Worm (Caenorhabditis elegans) whole organism, young adult: ENCODE results near the gene bcc-1.

ENCODE experiments used
- B0261.1 ChIP-seq: sonication (generic microtip); optimal IDR thresholded peaks from 2 replicates; lab custom pipeline; 2016; ENCODE audit warnings: mild to moderate bottlenecking, missing genetic modification characterization, moderate library complexity, missing compliant biosample characterization
- D2030.7 ChIP-seq: fragments of 200-800 bp; sonication (Bioruptor generic); IDR thresholded peaks from 2 replicates; pipeline ENCODE4 v1.3.6; 2022; ENCODE audit warnings: missing genetic modification reagents, missing genetic modification characterization, missing compliant biosample characterization
- F23B12.7 ChIP-seq: sonication (generic microtip); optimal IDR thresholded peaks from 2 replicates; lab custom pipeline; 2017; ENCODE audit warnings: missing genetic modification characterization, mild to moderate bottlenecking, missing compliant biosample characterization, antibody characterized with exemption, moderate library complexity; ENCODE audit not compliant: insufficient read depth
- F33H1.4 ChIP-seq: fragments of 200-800 bp; sonication (Bioruptor generic); IDR thresholded peaks from 2 replicates; pipeline ENCODE4 v1.3.6; 2022; ENCODE audit warnings: missing genetic modification reagents, missing genetic modification characterization, missing compliant biosample characterization
- F57A8.1 ChIP-seq: fragments of 200-800 bp; sonication (Bioruptor generic); optimal IDR thresholded peaks from 2 replicates; lab custom pipeline; 2018; ENCODE audit warnings: mild to moderate bottlenecking, missing genetic modification characterization, moderate library complexity, missing compliant biosample characterization
- K11D2.4 ChIP-seq: fragments of 200-800 bp; sonication (Bioruptor generic); IDR thresholded peaks from 2 replicates; pipeline ENCODE4 v1.3.6; 2022; ENCODE audit warnings: missing genetic modification reagents, missing genetic modification characterization, missing compliant biosample characterization
- Y53G8AR.9 ChIP-seq: fragments of 200-800 bp; sonication (Bioruptor generic); conservative IDR thresholded peaks from 2 replicates; pipeline ENCODE4 v1.3.6; 2022; ENCODE audit warnings: missing genetic modification reagents, missing genetic modification characterization, missing compliant biosample characterization
- ZK185.1 ChIP-seq: sonication (generic microtip); optimal IDR thresholded peaks from 2 replicates; lab custom pipeline; 2016; ENCODE audit warnings: mild to moderate bottlenecking, missing genetic modification characterization, missing compliant biosample characterization; ENCODE audit not compliant: poor library complexity, severe bottlenecking
- akir-1 ChIP-seq: fragments of 200-800 bp; sonication (Bioruptor generic); optimal IDR thresholded peaks from 2 replicates; lab custom pipeline; 2018; ENCODE audit warnings: mild to moderate bottlenecking, missing genetic modification characterization, moderate library complexity, missing compliant biosample characterization
- ama-1 ChIP-seq, 3 experiments: fragments of 150-350 bp in 1 of 3; sonication (generic microtip) in 2 of 3; optimal IDR thresholded peaks; 2 replicates each; lab custom pipeline; 2014 to 2018; ENCODE audit warnings: missing biosample characterization in 2 of 3, missing genetic modification characterization in 2 of 3, missing genetic modification reagents in 2 of 3
- ccch-3 ChIP-seq: fragments of 200-800 bp; sonication (Bioruptor generic); optimal IDR thresholded peaks from 2 replicates; lab custom pipeline; 2018; ENCODE audit warnings: mild to moderate bottlenecking, missing genetic modification characterization, missing compliant biosample characterization
- cebp-1 ChIP-seq, 2 experiments: fragments of 200-800 bp in 1 of 2; sonication (Bioruptor generic) in 1 of 2; sonication (generic microtip) in 1 of 2; IDR thresholded peaks in 1 of 2; optimal IDR thresholded peaks in 1 of 2; 2 replicates each; pipeline versions ENCODE4 v1.3.6 to Lab custom; 2017 to 2022; ENCODE audit warnings: missing compliant biosample characterization in 2 of 2, missing genetic modification characterization in 2 of 2, mild to moderate bottlenecking in 1 of 2, missing genetic modification reagents in 1 of 2, moderate library complexity in 1 of 2
- ceh-40 ChIP-seq: fragments of 200-800 bp; sonication (Bioruptor generic); IDR thresholded peaks from 2 replicates; pipeline ENCODE4 v1.3.6; 2022; ENCODE audit warnings: missing genetic modification characterization, missing compliant biosample characterization
- ceh-91 ChIP-seq: fragments of 200-800 bp; sonication (Bioruptor generic); IDR thresholded peaks from 2 replicates; pipeline ENCODE4 v1.3.6; 2022; ENCODE audit warnings: missing genetic modification reagents, missing genetic modification characterization, missing compliant biosample characterization
- chd-7 ChIP-seq: sonication (generic microtip); optimal IDR thresholded peaks from 2 replicates; lab custom pipeline; 2016; ENCODE audit warnings: mild to moderate bottlenecking, missing genetic modification characterization, moderate library complexity, missing compliant biosample characterization
- die-1 ChIP-seq: sonication (generic microtip); optimal IDR thresholded peaks from 2 replicates; lab custom pipeline; 2016; ENCODE audit warnings: missing genotype, mild to moderate bottlenecking, missing genetic modification characterization, missing compliant biosample characterization
- efl-1 ChIP-seq: fragments of 150-350 bp; optimal IDR thresholded peaks from 2 replicates; lab custom pipeline; 2014; ENCODE audit warnings: missing biosample characterization, missing genetic modification reagents, missing genetic modification characterization
- ets-4 ChIP-seq: fragments of 200-800 bp; sonication (Bioruptor generic); optimal IDR thresholded peaks from 2 replicates; lab custom pipeline; 2018; ENCODE audit warnings: mild to moderate bottlenecking, missing genetic modification characterization, missing compliant biosample characterization
- gei-17 ChIP-seq: fragments of 200-800 bp; sonication (Bioruptor generic); optimal IDR thresholded peaks from 2 replicates; lab custom pipeline; 2018; ENCODE audit warnings: mild to moderate bottlenecking, missing genetic modification characterization, missing compliant biosample characterization
- hmg-1.2 ChIP-seq: fragments of 200-800 bp; sonication (Bioruptor generic); IDR thresholded peaks from 2 replicates; pipeline ENCODE4 v1.3.6; 2022; ENCODE audit warnings: missing genetic modification reagents, missing genetic modification characterization, missing compliant biosample characterization
- hrde-1 ChIP-seq: sonication (generic microtip); optimal IDR thresholded peaks from 2 replicates; lab custom pipeline; 2016; ENCODE audit warnings: missing genetic modification characterization, mild to moderate bottlenecking, missing compliant biosample characterization, moderate library complexity, missing genotype, missing genetic modification reagents, borderline replicate concordance
- let-526 ChIP-seq: fragments of 200-800 bp; sonication (Bioruptor generic); IDR thresholded peaks from 2 replicates; pipeline ENCODE4 v1.3.6; 2022; ENCODE audit warnings: missing genetic modification reagents, missing genetic modification characterization, missing compliant biosample characterization
- let-607 ChIP-seq, 2 experiments: fragments of 200-800 bp in 1 of 2; sonication (Bioruptor generic) in 1 of 2; sonication (generic microtip) in 1 of 2; optimal IDR thresholded peaks; 2 replicates each; lab custom pipeline; 2016 to 2018; ENCODE audit warnings: mild to moderate bottlenecking in 2 of 2, missing compliant biosample characterization in 2 of 2, missing genetic modification characterization in 2 of 2, moderate library complexity in 2 of 2, missing genotype in 1 of 2
- lin-26 ChIP-seq: fragments of 200-800 bp; sonication (Bioruptor generic); IDR thresholded peaks from 2 replicates; pipeline ENCODE4 v1.3.6; 2022; ENCODE audit warnings: missing genetic modification reagents, missing genetic modification characterization, missing compliant biosample characterization
- lin-54 ChIP-seq: fragments of 200-800 bp; sonication (Bioruptor generic); optimal IDR thresholded peaks from 2 replicates; lab custom pipeline; 2018; ENCODE audit warnings: mild to moderate bottlenecking, missing genetic modification characterization, missing compliant biosample characterization
- lsl-1 ChIP-seq: fragments of 200-800 bp; sonication (Bioruptor generic); optimal IDR thresholded peaks from 2 replicates; lab custom pipeline; 2018; ENCODE audit warnings: mild to moderate bottlenecking, missing genetic modification characterization, moderate library complexity, missing compliant biosample characterization
- madf-3 ChIP-seq: fragments of 200-800 bp; sonication (Bioruptor generic); IDR thresholded peaks from 2 replicates; pipeline ENCODE4 v1.3.6; 2022; ENCODE audit warnings: missing genetic modification reagents, missing genetic modification characterization, missing compliant biosample characterization
- madf-6 ChIP-seq: fragments of 200-800 bp; sonication (Bioruptor generic); IDR thresholded peaks from 2 replicates; pipeline ENCODE4 v1.3.6; 2022; ENCODE audit warnings: missing genetic modification reagents, missing genetic modification characterization, missing compliant biosample characterization
- madf-8 ChIP-seq: fragments of 200-800 bp; sonication (Bioruptor generic); conservative IDR thresholded peaks from 2 replicates; pipeline ENCODE4 v1.3.6; 2022; ENCODE audit warnings: missing genetic modification reagents, missing genetic modification characterization, missing compliant biosample characterization
- mes-4 ChIP-seq: sonication (generic microtip); optimal IDR thresholded peaks from 2 replicates; lab custom pipeline; 2016; ENCODE audit warnings: missing genotype, missing genetic modification characterization, missing compliant biosample characterization
- nfyb-1 ChIP-seq: fragments of 200-800 bp; sonication (Bioruptor generic); IDR thresholded peaks from 2 replicates; pipeline ENCODE4 v1.3.6; 2022; ENCODE audit warnings: missing genetic modification reagents, missing genetic modification characterization, missing compliant biosample characterization
- unc-62 ChIP-seq: fragments of 150-350 bp; optimal IDR thresholded peaks from 2 replicates; lab custom pipeline; 2014; ENCODE audit warnings: missing biosample characterization, missing genetic modification reagents, missing genetic modification characterization
- xnd-1 ChIP-seq: sonication (generic microtip); optimal IDR thresholded peaks from 2 replicates; lab custom pipeline; 2016; ENCODE audit warnings: missing genotype, missing genetic modification reagents, missing genetic modification characterization, missing compliant biosample characterization
- ztf-26 ChIP-seq: sonication (generic microtip); optimal IDR thresholded peaks from 2 replicates; lab custom pipeline; 2017; ENCODE audit warnings: missing genetic modification characterization, missing compliant biosample characterization
- ztf-6 ChIP-seq: fragments of 200-800 bp; sonication (Bioruptor generic); IDR thresholded peaks from 2 replicates; pipeline ENCODE4 v1.3.6; 2022; ENCODE audit warnings: missing genetic modification reagents, missing genetic modification characterization, missing compliant biosample characterization

Gene bcc-1

ce11 chrIV:11126028-11126427, 33.7 kb upstream of the bcc-1 start:
- TF ChIP-seq ceh-40 (GFP tag; lab: Robert Waterston, UW) (no peak), F57A8.1 (GFP tag; lab: Kevin White, UChicago) (no peak), cebp-1 (GFP tag; IDR thresholded peaks at IDR 0.05; lab: Robert Waterston, UW) (no peak), cebp-1 (tag; optimal IDR thresholded peaks at IDR 0.05; lab: Kevin White, UChicago) (no peak), akir-1 (GFP tag; lab: Kevin White, UChicago) (no peak), madf-3 (GFP tag; lab: Robert Waterston, UW) (no peak), K11D2.4 (GFP tag; lab: Robert Waterston, UW) (no peak), die-1 (no peak)

ce11 chrIV:11126004-11126027, 33.5 kb upstream of the bcc-1 start, which contains the start of gene swsn-4:
Gene swsn-4, plus strand, starts transcription at chrIV:11126024.
- no peak for TF ChIP-seq ets-4
- no peak for TF ChIP-seq gei-17 (GFP tag; lab: Kevin White, UChicago)
- no peak for TF ChIP-seq let-607 (tag; optimal IDR thresholded peaks at IDR 0.05; lab: Kevin White, UChicago)
- no peak for TF ChIP-seq let-526
- no peak for TF ChIP-seq ccch-3 (GFP tag; lab: Kevin White, UChicago)
- TF ChIP-seq Y53G8AR.9 (GFP tag; lab: Robert Waterston, UW), result no peak
- no peak for TF ChIP-seq chd-7 (tag; lab: Kevin White, UChicago)
- no peak for TF ChIP-seq hrde-1 (tag; lab: Kevin White, UChicago)
- TF ChIP-seq, all 124 proteins: peak for 0

ce11 chrIV:11125604-11126003, 33.3 kb upstream of the bcc-1 start:
- TF ChIP-seq ztf-6 (GFP tag; lab: Robert Waterston, UW), result no peak
- peak; percentile 11 for TF ChIP-seq lin-54 (GFP tag; lab: Kevin White, UChicago)

ce11 chrIV:11125200-11125599, 32.8 kb upstream of the bcc-1 start:
- TF ChIP-seq nfyb-1 (GFP tag; lab: Robert Waterston, UW) (peak; percentile 95), hmg-1.2 (peak; percentile 100), cebp-1 (GFP tag; IDR thresholded peaks at IDR 0.05; lab: Robert Waterston, UW) (no peak), cebp-1 (tag; optimal IDR thresholded peaks at IDR 0.05; lab: Kevin White, UChicago) (peak; percentile 31), let-607 (tag; optimal IDR thresholded peaks at IDR 0.05; lab: Kevin White, UChicago) (peak in 1 of 2 experiments; percentile 48), ZK185.1 (tag; lab: Kevin White, UChicago) (no peak)

ce11 chrIV:11124674-11125073, 32.3 kb upstream of the bcc-1 start, which contains the start of gene spo-11:
Gene spo-11, minus strand, starts transcription at chrIV:11124862.
- no peak for TF ChIP-seq F23B12.7 (tag; lab: Kevin White, UChicago)
- no peak for TF ChIP-seq mes-4 (tag; lab: Kevin White, UChicago)
- TF ChIP-seq madf-8, result peak; percentile 48
- TF ChIP-seq B0261.1 (tag; lab: Kevin White, UChicago), result no peak
- TF ChIP-seq D2030.7, result 0 out of 2 replicates have a peak, but pooled peaks have one; percentile 18
- TF ChIP-seq hmg-1.2, result no peak
- TF ChIP-seq madf-6 (GFP tag; lab: Robert Waterston, UW), result peak; percentile 90
- TF ChIP-seq xnd-1 (tag; lab: Kevin White, UChicago), result peak; percentile 83
- no peak for TF ChIP-seq lin-26
- TF ChIP-seq let-607 (tag; optimal IDR thresholded peaks at IDR 0.05; lab: Kevin White, UChicago), result no peak
- peak; percentile 2 for TF ChIP-seq lin-54 (GFP tag; lab: Kevin White, UChicago)
- TF ChIP-seq ceh-91 (GFP tag; lab: Robert Waterston, UW), result 0 out of 2 replicates have a peak, but pooled peaks have one; percentile 36
- peak; percentile 94 for TF ChIP-seq lsl-1 (GFP tag; lab: Kevin White, UChicago)
- no peak for TF ChIP-seq unc-62 (GFP tag; lab: Kevin White, UChicago)
- peak; percentile 92 for TF ChIP-seq F33H1.4 (GFP tag; lab: Robert Waterston, UW)
- TF ChIP-seq ama-1 (optimal IDR thresholded peaks at IDR 0.05; lab: Kevin White, UChicago), result no peak
- no peak for TF ChIP-seq ama-1 (GFP tag; optimal IDR thresholded peaks at IDR 0.05; lab: Kevin White, UChicago)
- peak; percentile 5 for TF ChIP-seq efl-1 (GFP tag; lab: Kevin White, UChicago)
- no peak for TF ChIP-seq ztf-26
